Worm (Caenorhabditis elegans): ENCODE results near the gene acl-8.

ce11 chrV:6458302-6458998, 7.8 kb downstream of the acl-8 start:
- TF ChIP-seq aha-1 (tag; optimal IDR thresholded peaks at IDR 0.05) (no peak), mep-1 (tag; optimal IDR thresholded peaks at IDR 0.05) (no peak), elt-3 (tag; optimal IDR thresholded peaks at IDR 0.05) (peak in 1 of 6 experiments; percentile 43), snpc-4 (tag; optimal IDR thresholded peaks at IDR 0.05) (no peak), F16B12.6 (tag; optimal IDR thresholded peaks at IDR 0.05) (no peak), nhr-71 (tag; optimal IDR thresholded peaks at IDR 0.05) (no peak), unc-62 (GFP tag; optimal IDR thresholded peaks at IDR 0.05) (no peak), elt-2 (tag; optimal IDR thresholded peaks at IDR 0.05) (no peak), lin-35 (GFP tag; optimal IDR thresholded peaks at IDR 0.05) (no peak), skn-1 (tag; optimal IDR thresholded peaks at IDR 0.05) (no peak), nhr-11 (tag; optimal IDR thresholded peaks at IDR 0.05) (no peak), unc-86 (tag; optimal IDR thresholded peaks at IDR 0.05) (no peak), blmp-1 (tag; optimal IDR thresholded peaks at IDR 0.05) (peak; percentile 57)
